Fruit fly (Drosophila melanogaster): ENCODE measurements around the gene CG6908.
A peak's percentile ranks its signal among the peaks of the same experiment; 100 is the strongest.

Gene CG6908

DNA sequence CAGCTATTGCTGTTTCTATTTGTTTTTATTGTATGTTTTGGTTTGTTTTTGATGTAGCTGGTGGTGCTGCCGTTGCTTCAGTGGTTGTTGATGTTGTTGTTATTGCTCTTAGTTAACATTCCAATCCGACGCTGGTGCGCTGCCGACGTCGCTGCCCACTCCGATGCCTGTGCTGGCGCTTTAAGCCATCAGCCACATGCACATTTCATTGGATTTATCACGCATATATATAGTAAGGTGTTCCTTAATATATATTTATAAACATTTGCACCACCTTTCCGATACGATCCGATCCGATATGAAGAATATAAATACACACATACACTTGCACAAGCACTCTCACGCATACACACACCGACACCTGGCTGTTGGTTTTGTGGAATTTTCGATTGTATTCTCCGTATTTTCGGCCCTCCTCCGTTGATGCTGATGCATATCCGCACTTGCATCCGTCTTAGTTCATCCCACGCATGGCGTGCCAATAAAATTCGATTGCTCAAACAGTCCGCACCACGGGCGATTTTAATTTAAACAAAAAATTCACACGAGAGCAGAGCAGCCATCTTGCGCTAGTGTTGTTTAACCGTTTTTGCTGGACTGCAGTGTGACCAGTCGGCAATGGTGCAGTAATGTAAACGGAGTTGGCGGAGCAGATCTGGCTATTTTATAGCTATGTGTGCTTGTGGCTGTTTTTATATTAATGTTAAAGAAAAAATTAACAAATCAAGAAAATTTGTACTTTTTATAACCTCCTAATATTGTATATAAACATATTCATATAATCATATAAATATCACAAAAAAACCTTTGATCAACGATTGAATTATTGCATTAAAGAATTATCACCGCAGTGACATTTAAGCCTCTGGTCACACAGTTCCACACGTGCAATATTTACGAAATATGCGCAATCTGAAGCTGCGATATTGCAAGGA lies 39.5 kb downstream of the CG6908 start, which contains the start of the genes Csk and Elp1 (continued):
- TF ChIP-seq en (GFP tag; optimal IDR thresholded peaks at IDR 0.05): no peak
- peak; percentile 22 for TF ChIP-seq tup (GFP tag; optimal IDR thresholded peaks at IDR 0.05)
- peak; percentile 45 for TF ChIP-seq Ptx1 (GFP tag; IDR thresholded peaks at IDR 0.05)
- no peak for TF ChIP-seq p53 (GFP tag; optimal IDR thresholded peaks at IDR 0.05)
- TF ChIP-seq kni (GFP tag; optimal IDR thresholded peaks at IDR 0.05): peak; percentile 39
- peak; percentile 82 for TF ChIP-seq gfzf (GFP tag; optimal IDR thresholded peaks at IDR 0.05)
- peak; percentile 69 for TF ChIP-seq Lhr (GFP tag; optimal IDR thresholded peaks at IDR 0.05)
- peak; percentile 21 for TF ChIP-seq Sox102F (GFP tag; optimal IDR thresholded peaks at IDR 0.05)
- peak; percentile 78 for TF ChIP-seq slbo (GFP tag; IDR thresholded peaks at IDR 0.05)
- peak; percentile 53 for TF ChIP-seq CG1233 (GFP tag; optimal IDR thresholded peaks at IDR 0.05)
- TF ChIP-seq Lim3 (GFP tag; IDR thresholded peaks at IDR 0.05): no peak
- TF ChIP-seq CG10959 (GFP tag; IDR thresholded peaks at IDR 0.05): no peak
- peak; percentile 56; the same call in 1 of the 2 replicates for TF ChIP-seq NFAT (GFP tag; IDR thresholded peaks at IDR 0.05)
- no peak for TF ChIP-seq hth (optimal IDR thresholded peaks at IDR 0.05)
- peak; percentile 42 for TF ChIP-seq Elba2 (GFP tag; optimal IDR thresholded peaks at IDR 0.05)
- peak; percentile 27 for TF ChIP-seq mirr (GFP tag; optimal IDR thresholded peaks at IDR 0.05)
- TF ChIP-seq CG9215 (GFP tag; IDR thresholded peaks at IDR 0.05): peak; percentile 42
- TF ChIP-seq trh (GFP tag; optimal IDR thresholded peaks at IDR 0.05): no peak
- peak; percentile 30 for TF ChIP-seq Jarid2 (GFP tag; optimal IDR thresholded peaks at IDR 0.05)
- TF ChIP-seq CG9437 (GFP tag; optimal IDR thresholded peaks at IDR 0.05): peak; percentile 48
- peak; percentile 74 for TF ChIP-seq gem (tag; optimal IDR thresholded peaks at IDR 0.05)
- TF ChIP-seq CG42726 (GFP tag; IDR thresholded peaks at IDR 0.05; ENCODE audit: partially characterized antibody): no peak
- no peak for TF ChIP-seq fru (optimal IDR thresholded peaks at IDR 0.05)
- peak; percentile 62 for TF ChIP-seq CG13123 (GFP tag; optimal IDR thresholded peaks at IDR 0.05)
- TF ChIP-seq pho (GFP tag; optimal IDR thresholded peaks at IDR 0.05): peak; percentile 3
- TF ChIP-seq CG12659 (GFP tag; optimal IDR thresholded peaks at IDR 0.05): peak; percentile 92
- peak; percentile 40 for TF ChIP-seq CG8478 (optimal IDR thresholded peaks at IDR 0.05)
- peak; percentile 52 for TF ChIP-seq PHDP (tag; optimal IDR thresholded peaks at IDR 0.05)
- no peak for TF ChIP-seq dimm (GFP tag; IDR thresholded peaks at IDR 0.05)
- TF ChIP-seq CG10209 (GFP tag; optimal IDR thresholded peaks at IDR 0.05): peak; percentile 52
- TF ChIP-seq CG4328 (GFP tag; optimal IDR thresholded peaks at IDR 0.05): peak; percentile 41
- TF ChIP-seq CG1832 (GFP tag; optimal IDR thresholded peaks at IDR 0.05): no peak
- TF ChIP-seq CG11247 (GFP tag; IDR thresholded peaks at IDR 0.05): no peak
- peak; percentile 16 for TF ChIP-seq cato (GFP tag; optimal IDR thresholded peaks at IDR 0.05; ENCODE audit: borderline replicate concordance)
- TF ChIP-seq CG4404 (GFP tag; IDR thresholded peaks at IDR 0.05): no peak
- peak; percentile 64 for TF ChIP-seq CG15601 (tag; optimal IDR thresholded peaks at IDR 0.05)
- TF ChIP-seq CG4424 (GFP tag; optimal IDR thresholded peaks at IDR 0.05): peak; percentile 74
- TF ChIP-seq CG7786 (GFP tag; optimal IDR thresholded peaks at IDR 0.05): no peak
- peak; percentile 49; the same call in 2 of the 3 replicates for TF ChIP-seq dysf (GFP tag; IDR thresholded peaks at IDR 0.05)
- TF ChIP-seq Dek (tag; optimal IDR thresholded peaks at IDR 0.05): peak; percentile 73
- TF ChIP-seq Nf-YC (tag; optimal IDR thresholded peaks at IDR 0.05): peak; percentile 65
- TF ChIP-seq CG12769 (tag; optimal IDR thresholded peaks at IDR 0.05): peak; percentile 43
- no peak for TF ChIP-seq Oaz (GFP tag; IDR thresholded peaks at IDR 0.05)
- peak; percentile 18 for TF ChIP-seq az2 (GFP tag; optimal IDR thresholded peaks at IDR 0.05)
- no peak for TF ChIP-seq pan (optimal IDR thresholded peaks at IDR 0.05)
- TF ChIP-seq pan (GFP tag; optimal IDR thresholded peaks at IDR 0.05 in 1 of 2, IDR thresholded peaks at IDR 0.05 in 1 of 2): no peak
- TF ChIP-seq CG8290 (GFP tag; optimal IDR thresholded peaks at IDR 0.05): peak; percentile 61
- TF ChIP-seq CG8290 (tag; optimal IDR thresholded peaks at IDR 0.05): peak; percentile 29 to 69
- TF ChIP-seq CG33213 (GFP tag; optimal IDR thresholded peaks at IDR 0.05): peak; percentile 40
- peak; percentile 37; the same call in 1 of the 3 replicates for TF ChIP-seq CG34422 (GFP tag; IDR thresholded peaks at IDR 0.05)
